Fruit fly (Drosophila melanogaster): ENCODE data around the gene vkg.
A peak's percentile ranks its signal among the peaks of the same experiment; 100 is the strongest.

The vkg gene

DNA sequence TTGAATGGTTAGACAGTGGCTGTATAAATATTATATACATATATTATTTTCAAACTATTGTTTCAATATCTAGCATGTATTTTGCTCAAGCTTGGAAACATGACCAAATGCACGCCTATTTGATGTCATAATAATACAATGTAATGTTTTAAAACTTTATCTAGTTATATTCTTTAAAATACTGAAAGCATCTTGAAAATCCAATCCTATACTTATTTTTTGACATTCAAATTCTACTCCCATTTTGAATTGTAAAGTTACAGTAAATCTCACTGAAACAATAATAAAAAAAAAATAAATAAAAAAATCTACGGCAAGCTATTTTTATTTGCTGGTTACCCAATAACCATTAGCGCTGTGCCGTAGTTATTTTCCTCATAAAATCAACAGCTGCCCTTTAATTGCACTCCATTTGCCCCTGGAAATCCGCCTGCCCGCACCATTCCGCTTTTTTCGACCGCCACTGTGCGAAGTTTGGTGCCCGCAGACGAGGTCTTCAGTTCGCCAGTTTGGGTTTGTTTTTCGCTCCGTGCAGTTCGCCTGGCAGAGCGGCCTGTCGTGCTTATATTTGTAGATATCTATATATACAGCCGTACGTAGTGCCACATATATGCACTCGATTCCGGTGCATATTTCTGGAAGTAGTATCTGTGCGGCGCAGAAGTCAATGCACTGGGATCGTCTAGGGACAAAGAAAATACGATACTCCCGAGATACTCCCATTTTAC is 17.1 kb upstream of the vkg start (continued):
- no peak for TF ChIP-seq CG7368 (GFP tag; optimal IDR thresholded peaks at IDR 0.05)
- no peak for TF ChIP-seq Hr38 (GFP tag; optimal IDR thresholded peaks at IDR 0.05)
- peak; percentile 87 for TF ChIP-seq svp (GFP tag)
- peak; percentile 7 for TF ChIP-seq CG9139 (GFP tag; optimal IDR thresholded peaks at IDR 0.05)
- TF ChIP-seq cyc (GFP tag; optimal IDR thresholded peaks at IDR 0.05): peak; percentile 40
- TF ChIP-seq esn (GFP tag; optimal IDR thresholded peaks at IDR 0.05): peak; percentile 60
- peak; percentile 28 for TF ChIP-seq net (GFP tag; optimal IDR thresholded peaks at IDR 0.05)
- TF ChIP-seq Ets21C (GFP tag; optimal IDR thresholded peaks at IDR 0.05): peak; percentile 15
- peak; percentile 33 for TF ChIP-seq Lpt (GFP tag; optimal IDR thresholded peaks at IDR 0.05)
- peak; percentile 57 for TF ChIP-seq CG10631 (GFP tag; optimal IDR thresholded peaks at IDR 0.05)
- TF ChIP-seq Eip78C (GFP tag): peak; percentile 78
- peak; percentile 42; the same call in 1 of the 3 replicates for TF ChIP-seq CG8119 (GFP tag; IDR thresholded peaks at IDR 0.05)
- TF ChIP-seq CG4318 (GFP tag; optimal IDR thresholded peaks at IDR 0.05): peak; percentile 49
- peak; percentile 97 for TF ChIP-seq vri (GFP tag; optimal IDR thresholded peaks at IDR 0.05)
- peak; percentile 40 for TF ChIP-seq CG31627 (GFP tag; optimal IDR thresholded peaks at IDR 0.05)
- TF ChIP-seq ss (GFP tag; optimal IDR thresholded peaks at IDR 0.05): peak in 1 of 2 experiments; percentile 28
- TF ChIP-seq fkh (GFP tag; optimal IDR thresholded peaks at IDR 0.05): peak; percentile 38
- TF ChIP-seq CG11902 (GFP tag; optimal IDR thresholded peaks at IDR 0.05): peak; percentile 20
- TF ChIP-seq CG3919 (GFP tag; optimal IDR thresholded peaks at IDR 0.05): peak; percentile 53
- TF ChIP-seq Hr4 (GFP tag; optimal IDR thresholded peaks at IDR 0.05): peak; percentile 63
- peak; percentile 66 for TF ChIP-seq Sox14 (GFP tag; optimal IDR thresholded peaks at IDR 0.05)
- peak; percentile 46 for TF ChIP-seq Smox (GFP tag; optimal IDR thresholded peaks at IDR 0.05)
- no peak for TF ChIP-seq CG8319 (GFP tag; optimal IDR thresholded peaks at IDR 0.05)
- TF ChIP-seq Met (GFP tag; optimal IDR thresholded peaks at IDR 0.05): peak; percentile 66
- no peak for TF ChIP-seq Sox15 (GFP tag; optimal IDR thresholded peaks at IDR 0.05)
- TF ChIP-seq spab (GFP tag; optimal IDR thresholded peaks at IDR 0.05): no peak
- TF ChIP-seq topi (GFP tag; optimal IDR thresholded peaks at IDR 0.05): peak; percentile 37
- peak; percentile 24 for TF ChIP-seq CG8632 (GFP tag; optimal IDR thresholded peaks at IDR 0.05)
- TF ChIP-seq Hr39 (GFP tag; optimal IDR thresholded peaks at IDR 0.05): peak; percentile 37
- peak; percentile 16 for TF ChIP-seq dsx (GFP tag; optimal IDR thresholded peaks at IDR 0.05; ENCODE audit: poor library complexity, severe bottlenecking)

DNA sequence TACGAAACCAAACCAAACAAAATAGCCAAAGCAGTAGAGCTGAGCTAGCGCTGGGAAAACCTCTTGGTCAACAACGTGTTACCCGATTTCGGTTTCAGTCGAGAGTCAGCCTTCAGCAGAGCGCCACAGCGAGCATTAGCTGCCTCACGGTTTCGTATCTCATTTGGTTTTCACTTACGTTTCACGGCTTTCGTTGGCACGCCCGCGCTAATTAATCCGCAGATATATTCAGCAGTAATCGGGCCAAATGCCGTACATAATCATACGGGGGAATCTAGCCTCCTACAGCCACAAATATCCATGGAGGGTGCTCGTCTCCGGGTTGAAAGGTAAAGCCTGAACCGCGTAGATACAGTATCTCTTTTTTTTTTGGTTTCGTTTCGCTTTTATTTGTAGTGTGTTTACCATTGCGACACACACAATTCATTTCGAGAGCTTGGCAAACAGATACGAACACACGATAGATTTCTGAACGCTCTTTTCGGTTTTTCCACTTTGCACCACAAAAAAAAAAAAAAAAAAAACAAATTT is 16.4 kb upstream of the vkg start, which contains the start of gene CG31650:
Gene CG31650 (minus strand): TSS at position 352 of the 531 bp plus-strand sequence.
- TF ChIP-seq Smox (GFP tag; optimal IDR thresholded peaks at IDR 0.05) (no peak), CG11294 (GFP tag; IDR thresholded peaks at IDR 0.05) (no peak), dac (GFP tag; optimal IDR thresholded peaks at IDR 0.05) (no peak), svp (GFP tag) (peak; percentile 40), net (GFP tag; optimal IDR thresholded peaks at IDR 0.05) (no peak), eg (GFP tag; IDR thresholded peaks at IDR 0.05) (peak; percentile 14; the same call in 1 of the 3 replicates), CG6163 (GFP tag; IDR thresholded peaks at IDR 0.05) (no peak), vri (GFP tag; optimal IDR thresholded peaks at IDR 0.05) (no peak), CG15336 (GFP tag; IDR thresholded peaks at IDR 0.05) (no peak; the same call in 1 of the 2 replicates), Hr38 (GFP tag; optimal IDR thresholded peaks at IDR 0.05) (no peak), CG11762 (GFP tag; optimal IDR thresholded peaks at IDR 0.05; ENCODE audit: insufficient read depth) (no peak), Lpt (GFP tag; optimal IDR thresholded peaks at IDR 0.05) (no peak), topi (GFP tag; optimal IDR thresholded peaks at IDR 0.05) (no peak), acj6 (GFP tag; optimal IDR thresholded peaks at IDR 0.05) (no peak), fkh (GFP tag; optimal IDR thresholded peaks at IDR 0.05) (peak; percentile 48), CG4318 (GFP tag; optimal IDR thresholded peaks at IDR 0.05) (no peak), pdm3 (GFP tag; optimal IDR thresholded peaks at IDR 0.05) (no peak), fd59A (GFP tag; optimal IDR thresholded peaks at IDR 0.05) (no peak)

Measured in whole organism, prepupa.